Worm (Caenorhabditis elegans) whole organism, L1 larva: ENCODE measurements around the gene csc-1.

ENCODE experiments used
- ama-1 ChIP-seq: fragments of 150-350 bp; optimal IDR thresholded peaks from 2 replicates; lab custom pipeline; 2014
- ces-1 ChIP-seq: fragments of 150-350 bp; optimal IDR thresholded peaks from 2 replicates; lab custom pipeline; 2014; ENCODE audit warnings: missing biosample characterization, missing genetic modification reagents, missing genetic modification characterization
- fkh-10 ChIP-seq: sonication (generic microtip); optimal IDR thresholded peaks from 2 replicates; lab custom pipeline; 2017; ENCODE audit warnings: missing biosample characterization, missing genetic modification reagents, missing genetic modification characterization
- fkh-4 ChIP-seq: sonication (generic microtip); optimal IDR thresholded peaks from 2 replicates; lab custom pipeline; 2016; ENCODE audit warnings: missing compliant biosample characterization, missing genetic modification characterization, borderline replicate concordance
- lsy-2 ChIP-seq, 2 experiments: fragments of 150-350 bp; optimal IDR thresholded peaks; 2 replicates each; lab custom pipeline; 2014; ENCODE audit warnings: missing biosample characterization in 2 of 2, missing genetic modification characterization in 2 of 2
- nhr-28 ChIP-seq: fragments of 150-350 bp; optimal IDR thresholded peaks from 2 replicates; lab custom pipeline; 2014; ENCODE audit warnings: missing biosample characterization, missing genetic modification characterization
- pag-3 ChIP-seq: sonication (generic microtip); optimal IDR thresholded peaks from 2 replicates; lab custom pipeline; 2017; ENCODE audit warnings: missing genetic modification characterization, mild to moderate bottlenecking, missing compliant biosample characterization, antibody characterized with exemption, borderline replicate concordance; ENCODE audit not compliant: insufficient read depth
- unc-62 ChIP-seq: fragments of 150-350 bp; optimal IDR thresholded peaks from 2 replicates; lab custom pipeline; 2014; ENCODE audit warnings: missing biosample characterization, missing genetic modification reagents, missing genetic modification characterization

- TF ChIP-seq ces-1 (GFP tag; lab: Kevin White, UChicago) = no peak
- TF ChIP-seq fkh-10 (GFP tag; lab: Kevin White, UChicago) = no peak
- no peak for TF ChIP-seq lsy-2 (tag; optimal IDR thresholded peaks at IDR 0.05; lab: Kevin White, UChicago)
- TF ChIP-seq fkh-4 = no peak
- TF ChIP-seq unc-62 (GFP tag; lab: Kevin White, UChicago) = no peak
- no peak for TF ChIP-seq nhr-28 (tag; lab: Kevin White, UChicago)
- no peak for TF ChIP-seq pag-3 (tag; lab: Kevin White, UChicago)
- TF ChIP-seq ama-1 (lab: Kevin White, UChicago) = no peak
These were observed 11.0 kb upstream of the csc-1 start, which contains the start of gene Y48E1B.8 for ce11 chrII:13585655-13586170.
